Fruit fly (Drosophila melanogaster) whole organism, embryonic: Measurements from ENCODE around the gene Nrd1.

Experiments used
- Abd-B ChIP-seq: fragments of 200-800 bp; sonication (Bioruptor generic); optimal IDR thresholded peaks from 2 replicates; lab custom pipeline; 2018; ENCODE audit warnings: missing biosample characterization, mild to moderate bottlenecking, missing genetic modification characterization, moderate library complexity
- Atf3 ChIP-seq: fragments of 200-800 bp; sonication (Bioruptor generic); optimal IDR thresholded peaks from 3 replicates; lab custom pipeline; 2016; ENCODE audit warnings: missing biosample characterization, missing genetic modification characterization
- Atf6 ChIP-seq: fragments of 200-800 bp; sonication (Bioruptor generic); IDR thresholded peaks from 2 replicates; pipeline ENCODE4 v1.3.6; 2022; ENCODE audit warnings: missing biosample characterization, missing genetic modification characterization
- C15 ChIP-seq: fragments of 200-800 bp; sonication (Bioruptor generic); IDR thresholded peaks from 3 replicates; pipeline ENCODE4 v1.3.6; 2022; ENCODE audit warnings: missing biosample characterization, missing genetic modification characterization
- CG10565 ChIP-seq: fragments of 200-800 bp; sonication (Bioruptor generic); optimal IDR thresholded peaks from 3 replicates; lab custom pipeline; 2016; ENCODE audit warnings: missing biosample characterization, mild to moderate bottlenecking, missing genetic modification characterization
- CG10654 ChIP-seq: fragments of 200-800 bp; sonication (Bioruptor generic); optimal IDR thresholded peaks from 2 replicates; lab custom pipeline; 2016; ENCODE audit warnings: missing biosample characterization, missing genetic modification characterization
- CG11696 ChIP-seq: fragments of 200-800 bp; sonication (Bioruptor generic); IDR thresholded peaks from 2 replicates; pipeline ENCODE4 v1.3.6; 2022; ENCODE audit warnings: missing biosample characterization, missing genetic modification characterization
- CG1233 ChIP-seq: fragments of 200-800 bp; sonication (Bioruptor generic); optimal IDR thresholded peaks from 4 replicates; lab custom pipeline; 2018; ENCODE audit warnings: missing biosample characterization, mild to moderate bottlenecking, missing genetic modification characterization
- CG1602 ChIP-seq: fragments of 200-800 bp; sonication (Bioruptor generic); optimal IDR thresholded peaks from 3 replicates; lab custom pipeline; 2016; ENCODE audit warnings: missing biosample characterization, missing genetic modification characterization
- CG2712 ChIP-seq: fragments of 200-800 bp; optimal IDR thresholded peaks from 3 replicates; lab custom pipeline; 2019; ENCODE audit warnings: missing biosample characterization, mild to moderate bottlenecking, missing genetic modification characterization, moderate library complexity
- CG32767 ChIP-seq: fragments of 200-800 bp; sonication (Bioruptor generic); IDR thresholded peaks from 2 replicates; pipeline ENCODE4 v1.3.6; 2022; ENCODE audit warnings: missing biosample characterization, missing genetic modification characterization
- CG33557 ChIP-seq: fragments of 200-800 bp; sonication (Bioruptor generic); optimal IDR thresholded peaks from 2 replicates; lab custom pipeline; 2019; ENCODE audit warnings: missing biosample characterization, mild to moderate bottlenecking, missing genetic modification characterization, moderate library complexity
- CG34422 ChIP-seq: fragments of 200-800 bp; sonication (Bioruptor generic); IDR thresholded peaks from 3 replicates; pipeline ENCODE4 v1.3.6; 2022; ENCODE audit warnings: missing biosample characterization, missing genetic modification characterization
- CG42726 ChIP-seq: fragments of 200-800 bp; sonication (Bioruptor generic); IDR thresholded peaks from 2 replicates; pipeline ENCODE4 v1.3.6; 2022; ENCODE audit warnings: missing biosample characterization, missing genetic modification characterization; ENCODE audit not compliant: partially characterized antibody
- CG7963 ChIP-seq: fragments of 200-800 bp; sonication (Bioruptor generic); IDR thresholded peaks from 3 replicates; pipeline ENCODE4 v1.3.6; 2022; ENCODE audit warnings: missing biosample characterization, missing genetic modification characterization; ENCODE audit not compliant: partially characterized antibody
- CG8281 ChIP-seq: fragments of 200-800 bp; sonication (Bioruptor generic); optimal IDR thresholded peaks from 2 replicates; lab custom pipeline; 2018; ENCODE audit warnings: missing biosample characterization, mild to moderate bottlenecking, missing genetic modification characterization, moderate library complexity
- CG8924 ChIP-seq: fragments of 200-800 bp; optimal IDR thresholded peaks from 3 replicates; lab custom pipeline; 2019; ENCODE audit warnings: missing biosample characterization, mild to moderate bottlenecking, missing genetic modification characterization, moderate library complexity
- CG9727 ChIP-seq: fragments of 200-800 bp; sonication (Bioruptor generic); optimal IDR thresholded peaks from 3 replicates; lab custom pipeline; 2017; ENCODE audit warnings: missing biosample characterization, mild to moderate bottlenecking, missing genetic modification characterization
- Camta ChIP-seq: fragments of 200-800 bp; sonication (Bioruptor generic); optimal IDR thresholded peaks from 2 replicates; lab custom pipeline; 2016; ENCODE audit warnings: missing biosample characterization, missing genetic modification characterization
- HLHmδ ChIP-seq: fragments of 200-800 bp; sonication (Bioruptor generic); optimal IDR thresholded peaks from 2 replicates; lab custom pipeline; 2018; ENCODE audit warnings: missing biosample characterization, mild to moderate bottlenecking, missing genetic modification characterization, moderate library complexity
- Hand ChIP-seq: fragments of 200-800 bp; sonication (Bioruptor generic); optimal IDR thresholded peaks from 2 replicates; lab custom pipeline; 2017; ENCODE audit warnings: mild to moderate bottlenecking, missing biosample characterization, missing genetic modification reagents, missing genetic modification characterization
- HmgZ ChIP-seq: fragments of 200-800 bp; sonication (Bioruptor generic); optimal IDR thresholded peaks from 2 replicates; lab custom pipeline; 2018; ENCODE audit warnings: missing biosample characterization, mild to moderate bottlenecking, missing genetic modification characterization
- Kr ChIP-seq: fragments of 200-800 bp; sonication (Bioruptor generic); optimal IDR thresholded peaks from 2 replicates; lab custom pipeline; 2017; ENCODE audit warnings: missing biosample characterization, mild to moderate bottlenecking, missing genetic modification characterization
- Lim3 ChIP-seq: fragments of 200-800 bp; sonication (Bioruptor generic); IDR thresholded peaks from 2 replicates; pipeline ENCODE4 v1.3.6; 2022; ENCODE audit warnings: missing biosample characterization, missing genetic modification characterization
- Lpt ChIP-seq: fragments of >200 bp; optimal IDR thresholded peaks from 2 replicates; lab custom pipeline; 2018; ENCODE audit warnings: missing biosample characterization, missing genetic modification characterization
- MTF-1 ChIP-seq: fragments of 200-800 bp; sonication (Bioruptor generic); optimal IDR thresholded peaks from 2 replicates; lab custom pipeline; 2018; ENCODE audit warnings: missing biosample characterization, mild to moderate bottlenecking, missing genetic modification characterization, borderline replicate concordance
- Rfx ChIP-seq: fragments of 200-800 bp; sonication (Bioruptor generic); IDR thresholded peaks from 2 replicates; pipeline ENCODE4 v1.3.6; 2022; ENCODE audit warnings: missing biosample characterization, missing genetic modification characterization
- Rx ChIP-seq: fragments of 200-800 bp; sonication (Bioruptor generic); IDR thresholded peaks from 2 replicates; pipeline ENCODE4 v1.3.6; 2022; ENCODE audit warnings: missing biosample characterization, missing genetic modification characterization
- Side ChIP-seq: fragments of 200-800 bp; sonication (Bioruptor generic); optimal IDR thresholded peaks from 2 replicates; lab custom pipeline; 2016; ENCODE audit warnings: missing biosample characterization, missing genetic modification characterization
- Spps ChIP-seq: fragments of 200-800 bp; sonication (Bioruptor generic); optimal IDR thresholded peaks from 2 replicates; lab custom pipeline; 2018; ENCODE audit warnings: missing biosample characterization, mild to moderate bottlenecking, missing genetic modification characterization
- Usf ChIP-seq: fragments of 200-800 bp; sonication (Bioruptor generic); optimal IDR thresholded peaks from 2 replicates; lab custom pipeline; 2017; ENCODE audit warnings: missing genotype, missing biosample characterization, missing genetic modification characterization
- ase ChIP-seq: fragments of 200-800 bp; sonication (Bioruptor generic); IDR thresholded peaks from 3 replicates; pipeline ENCODE4 v1.3.6; 2022; ENCODE audit warnings: missing biosample characterization, missing genetic modification characterization
- br ChIP-seq: fragments of >200 bp; optimal IDR thresholded peaks from 2 replicates; lab custom pipeline; 2017
- cas ChIP-seq: fragments of 200-800 bp; sonication (Bioruptor generic); IDR thresholded peaks from 2 replicates; pipeline ENCODE4 v1.3.6; 2022; ENCODE audit warnings: missing biosample characterization, missing genetic modification characterization
- crc ChIP-seq: fragments of 200-800 bp; sonication (Bioruptor generic); optimal IDR thresholded peaks from 2 replicates; lab custom pipeline; 2016; ENCODE audit warnings: missing biosample characterization, missing genetic modification characterization
- croc ChIP-seq: fragments of 200-800 bp; sonication (Bioruptor generic); conservative IDR thresholded peaks from 3 replicates; pipeline ENCODE4 v1.3.6; 2022; ENCODE audit warnings: missing biosample characterization, missing genetic modification characterization
- da ChIP-seq: fragments of 200-800 bp; sonication (Bioruptor generic); optimal IDR thresholded peaks from 2 replicates; lab custom pipeline; 2016; ENCODE audit warnings: missing biosample characterization, missing genetic modification characterization
- fru ChIP-seq: fragments of >200 bp; optimal IDR thresholded peaks from 2 replicates; lab custom pipeline; 2017
- jumu ChIP-seq: fragments of 200-800 bp; sonication (Bioruptor generic); optimal IDR thresholded peaks from 3 replicates; lab custom pipeline; 2016; ENCODE audit warnings: missing biosample characterization, missing genetic modification characterization
- luna ChIP-seq: fragments of 200-800 bp; sonication (Bioruptor generic); optimal IDR thresholded peaks from 2 replicates; lab custom pipeline; 2016; ENCODE audit warnings: missing biosample characterization, missing genetic modification characterization
- nerfin-1 ChIP-seq: fragments of 200-800 bp; sonication (Bioruptor generic); optimal IDR thresholded peaks from 3 replicates; lab custom pipeline; 2019; ENCODE audit warnings: missing biosample characterization, mild to moderate bottlenecking, missing genetic modification characterization, moderate library complexity
- nerfin-2 ChIP-seq: fragments of 200-800 bp; sonication (Bioruptor generic); IDR thresholded peaks from 2 replicates; pipeline ENCODE4 v1.3.6; 2022; ENCODE audit warnings: missing biosample characterization, missing genetic modification characterization; ENCODE audit not compliant: partially characterized antibody
- oc ChIP-seq: fragments of 200-800 bp; sonication (Bioruptor generic); optimal IDR thresholded peaks from 2 replicates; lab custom pipeline; 2018; ENCODE audit warnings: missing biosample characterization, mild to moderate bottlenecking, missing genetic modification characterization, moderate library complexity
- onecut ChIP-seq: fragments of 200-800 bp; sonication (Bioruptor generic); IDR thresholded peaks from 2 replicates; pipeline ENCODE4 v1.3.6; 2022; ENCODE audit warnings: missing biosample characterization, missing genetic modification characterization
- pb ChIP-seq: fragments of 200-800 bp; sonication (Bioruptor generic); optimal IDR thresholded peaks from 3 replicates; lab custom pipeline; 2016; ENCODE audit warnings: missing biosample characterization, missing genetic modification characterization
- peb ChIP-seq: fragments of 200-800 bp; sonication (Bioruptor generic); IDR thresholded peaks from 2 replicates; pipeline ENCODE4 v1.3.6; 2022; ENCODE audit warnings: missing biosample characterization, missing genetic modification characterization
- prd ChIP-seq, 3 experiments: fragments of >200 bp in 2 of 3; fragments of 200-800 bp in 1 of 3; sonication (Bioruptor generic) in 1 of 3; optimal IDR thresholded peaks in 2 of 3; IDR thresholded peaks in 1 of 3; 2 replicates in 2 of 3; 3 replicates in 1 of 3; pipeline versions ENCODE4 v1.3.6 to Lab custom; 2017 to 2022; ENCODE audit warnings: missing biosample characterization in 1 of 3, missing genetic modification characterization in 1 of 3
- rib ChIP-seq: fragments of 200-800 bp; sonication (Bioruptor generic); IDR thresholded peaks from 2 replicates; pipeline ENCODE4 v1.3.6; 2022; ENCODE audit warnings: missing biosample characterization, missing genetic modification characterization
- run ChIP-seq: fragments of 200-800 bp; sonication (Bioruptor generic); optimal IDR thresholded peaks from 3 replicates; lab custom pipeline; 2018; ENCODE audit warnings: missing biosample characterization, mild to moderate bottlenecking, missing genetic modification characterization
- sima ChIP-seq: fragments of 200-800 bp; sonication (Bioruptor generic); optimal IDR thresholded peaks from 2 replicates; lab custom pipeline; 2016; ENCODE audit warnings: missing biosample characterization, missing genetic modification characterization
- slbo ChIP-seq: fragments of 200-800 bp; sonication (Bioruptor generic); IDR thresholded peaks from 2 replicates; pipeline ENCODE4 v1.3.6; 2022; ENCODE audit warnings: missing biosample characterization, missing genetic modification characterization
- trem ChIP-seq: fragments of 200-800 bp; optimal IDR thresholded peaks from 3 replicates; lab custom pipeline; 2019; ENCODE audit warnings: missing biosample characterization, mild to moderate bottlenecking, missing genetic modification characterization, moderate library complexity
- trh ChIP-seq: fragments of 200-800 bp; sonication (Bioruptor generic); optimal IDR thresholded peaks from 2 replicates; lab custom pipeline; 2016; ENCODE audit warnings: missing biosample characterization, missing genetic modification characterization

Gene Nrd1

dm6 chrX:11823003-11823402, 45.7 kb downstream of the Nrd1 start (continued):
- TF ChIP-seq br (lab: Kevin White, UChicago) (no peak), Hand (GFP tag; lab: Kevin White, UChicago) (no peak), slbo (GFP tag; lab: Robert Waterston, UW) (no peak), oc (tag; lab: Kevin White, UChicago) (no peak), Atf6 (GFP tag; lab: Robert Waterston, UW) (no peak), Lim3 (no peak), nerfin-2 (GFP tag; lab: Robert Waterston, UW) (no peak), trem (tag; lab: Kevin White, UChicago) (no peak), trh (no peak), Usf (no peak), CG34422 (GFP tag; lab: Robert Waterston, UW) (no peak), CG8281 (no peak), jumu (GFP tag; lab: Kevin White, UChicago) (no peak), HLHmδ (peak; percentile 68), ase (0 out of 3 replicates have a peak, but pooled peaks have one; percentile 14), run (no peak), peb (GFP tag; lab: Robert Waterston, UW) (no peak), luna (GFP tag; lab: Kevin White, UChicago) (no peak), Rx (GFP tag; lab: Robert Waterston, UW) (no peak), CG9727 (GFP tag; lab: Kevin White, UChicago) (peak; percentile 10), Camta (GFP tag; lab: Kevin White, UChicago) (no peak), MTF-1 (GFP tag; lab: Kevin White, UChicago) (peak; percentile 60), Spps (tag; lab: Kevin White, UChicago) (peak; percentile 27), CG11696 (GFP tag; lab: Robert Waterston, UW) (no peak), CG2712 (tag; lab: Kevin White, UChicago) (no peak), da (GFP tag; lab: Kevin White, UChicago) (no peak), crc (GFP tag; lab: Kevin White, UChicago) (no peak), Abd-B (GFP tag; lab: Kevin White, UChicago) (no peak), CG32767 (no peak), C15 (GFP tag; lab: Robert Waterston, UW) (no peak), CG1233 (GFP tag; lab: Kevin White, UChicago) (no peak), Side (GFP tag; lab: Kevin White, UChicago) (no peak), HmgZ (tag; lab: Kevin White, UChicago) (peak; percentile 21), nerfin-1 (tag; lab: Kevin White, UChicago) (peak; percentile 27), fru (lab: Kevin White, UChicago) (no peak), onecut (0 out of 2 replicates have a peak, but pooled peaks have one; percentile 23), CG10565 (GFP tag; lab: Kevin White, UChicago) (no peak), sima (GFP tag; lab: Kevin White, UChicago) (no peak), CG33557 (peak; percentile 33), CG8924 (peak; percentile 15), Kr (no peak), pb (GFP tag; lab: Kevin White, UChicago) (no peak), prd (optimal IDR thresholded peaks at IDR 0.05; lab: Kevin White, UChicago) (no peak), prd (GFP tag; IDR thresholded peaks at IDR 0.05; lab: Robert Waterston, UW) (no peak), Lpt (no peak), croc (no peak), CG42726 (no peak), CG1602 (GFP tag; lab: Kevin White, UChicago) (no peak), rib (GFP tag; lab: Robert Waterston, UW) (no peak), Atf3 (GFP tag; lab: Kevin White, UChicago) (no peak), CG10654 (peak; percentile 8), Rfx (GFP tag; lab: Robert Waterston, UW) (no peak), cas (GFP tag; lab: Robert Waterston, UW) (no peak), CG7963 (no peak)
